Worm (Caenorhabditis elegans): ENCODE results near the gene twk-46.

DNA sequence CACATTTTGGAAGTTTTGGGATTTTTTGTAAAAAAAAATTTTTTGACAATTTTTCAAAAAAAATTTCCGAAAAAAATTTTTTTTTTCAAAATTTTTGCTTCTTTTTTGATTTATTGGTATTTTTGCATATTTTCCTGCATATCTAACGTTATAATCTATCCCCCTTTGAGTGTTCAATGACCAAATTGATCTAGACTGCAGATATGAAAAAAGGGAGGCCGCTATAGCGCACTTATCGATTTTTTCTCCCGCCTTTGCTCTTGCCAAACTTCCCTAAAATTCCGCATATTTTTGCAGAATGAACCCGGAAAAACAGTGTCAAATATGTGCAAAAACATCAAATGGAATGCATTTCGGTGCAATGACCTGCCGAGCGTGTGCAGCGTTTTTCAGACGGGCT, 27.5 kb downstream of the twk-46 start, which contains the start of gene nhr-145:
- TF ChIP-seq lin-1 (GFP tag; IDR thresholded peaks at IDR 0.05) (no peak), attf-4 (tag; optimal IDR thresholded peaks at IDR 0.05) (no peak), gei-8 (GFP tag; optimal IDR thresholded peaks at IDR 0.05) (no peak), tra-1 (GFP tag; IDR thresholded peaks at IDR 0.05) (no peak), ama-1 (optimal IDR thresholded peaks at IDR 0.05) (no peak), nhr-76 (tag; optimal IDR thresholded peaks at IDR 0.05) (no peak), fkh-10 (GFP tag; optimal IDR thresholded peaks at IDR 0.05) (no peak), snpc-1.2 (GFP tag; IDR thresholded peaks at IDR 0.05) (no peak), nhr-11 (tag; optimal IDR thresholded peaks at IDR 0.05) (no peak)

Data from whole organism, L4 larva.